Fruit fly (Drosophila melanogaster) whole organism, prepupa: Measurements from ENCODE around the gene beg.
A peak's percentile ranks its signal among the peaks of the same experiment; 100 is the strongest.

ENCODE experiments used
- Blimp-1 ChIP-seq: fragments of 200-800 bp; sonication (Bioruptor generic); optimal IDR thresholded peaks from 3 replicates; lab custom pipeline; 2017; ENCODE audit warnings: missing biosample characterization, missing genetic modification characterization, mild to moderate bottlenecking, moderate library complexity, missing genetic modification reagents
- CG10631 ChIP-seq: fragments of 200-800 bp; sonication (Bioruptor generic); optimal IDR thresholded peaks from 2 replicates; lab custom pipeline; 2016; ENCODE audit warnings: missing biosample characterization, missing genetic modification characterization
- CG11762 ChIP-seq: fragments of 200-800 bp; sonication (Bioruptor generic); optimal IDR thresholded peaks from 3 replicates; lab custom pipeline; 2016; ENCODE audit warnings: missing biosample characterization, missing genetic modification characterization; ENCODE audit not compliant: insufficient read depth
- CG11902 ChIP-seq: fragments of 200-800 bp; sonication (Bioruptor generic); optimal IDR thresholded peaks from 3 replicates; lab custom pipeline; 2016; ENCODE audit warnings: missing biosample characterization, missing genetic modification characterization
- CG15336 ChIP-seq: fragments of 200-800 bp; sonication (Bioruptor generic); IDR thresholded peaks from 2 replicates; pipeline ENCODE4 v1.3.6; 2022; ENCODE audit warnings: missing biosample characterization, missing genetic modification characterization
- CG16779 ChIP-seq: fragments of 200-800 bp; sonication (Bioruptor generic); optimal IDR thresholded peaks from 3 replicates; lab custom pipeline; 2017; ENCODE audit warnings: missing biosample characterization, mild to moderate bottlenecking, missing genetic modification characterization
- CG3032 ChIP-seq: fragments of 200-800 bp; optimal IDR thresholded peaks from 2 replicates; lab custom pipeline; 2019; ENCODE audit warnings: missing biosample characterization, mild to moderate bottlenecking, missing genetic modification characterization, moderate library complexity
- CG31627 ChIP-seq: fragments of 200-800 bp; sonication (Bioruptor generic); optimal IDR thresholded peaks from 3 replicates; lab custom pipeline; 2016; ENCODE audit warnings: missing biosample characterization, missing genetic modification characterization
- CG34406 ChIP-seq: fragments of 200-800 bp; sonication (Bioruptor generic); optimal IDR thresholded peaks from 3 replicates; lab custom pipeline; 2016; ENCODE audit warnings: missing biosample characterization, missing genetic modification characterization
- CG4318 ChIP-seq: fragments of 200-800 bp; sonication (Bioruptor generic); optimal IDR thresholded peaks from 3 replicates; lab custom pipeline; 2017; ENCODE audit warnings: missing biosample characterization, mild to moderate bottlenecking, missing genetic modification characterization
- CG6163 ChIP-seq: fragments of 200-800 bp; sonication (Bioruptor generic); IDR thresholded peaks from 3 replicates; pipeline ENCODE4 v1.3.6; 2022; ENCODE audit warnings: missing biosample characterization, missing genetic modification characterization
- CG6276 ChIP-seq: fragments of 200-800 bp; sonication (Bioruptor generic); optimal IDR thresholded peaks from 2 replicates; lab custom pipeline; 2017; ENCODE audit warnings: missing biosample characterization, mild to moderate bottlenecking, missing genetic modification characterization
- CG6792 ChIP-seq: fragments of 200-800 bp; sonication (Bioruptor generic); optimal IDR thresholded peaks from 3 replicates; lab custom pipeline; 2016; ENCODE audit warnings: missing biosample characterization, missing genetic modification characterization
- CG6808 ChIP-seq: fragments of 200-800 bp; sonication (Bioruptor generic); optimal IDR thresholded peaks from 3 replicates; lab custom pipeline; 2017; ENCODE audit warnings: missing biosample characterization, missing genetic modification characterization, mild to moderate bottlenecking, moderate library complexity, missing genetic modification reagents
- CG6854 ChIP-seq: fragments of 200-800 bp; sonication (Bioruptor generic); optimal IDR thresholded peaks from 2 replicates; lab custom pipeline; 2017; ENCODE audit warnings: missing biosample characterization, mild to moderate bottlenecking, missing genetic modification characterization
- CG7368 ChIP-seq: fragments of 200-800 bp; sonication (Bioruptor generic); optimal IDR thresholded peaks from 3 replicates; lab custom pipeline; 2016; ENCODE audit warnings: missing biosample characterization, missing genetic modification characterization
- CG8319 ChIP-seq: fragments of 200-800 bp; sonication (Bioruptor generic); optimal IDR thresholded peaks from 3 replicates; lab custom pipeline; 2016; ENCODE audit warnings: missing biosample characterization, missing genetic modification characterization
- CG8632 ChIP-seq: fragments of 200-800 bp; sonication (Bioruptor generic); optimal IDR thresholded peaks from 3 replicates; lab custom pipeline; 2016; ENCODE audit warnings: missing biosample characterization, missing genetic modification characterization
- CG9139 ChIP-seq: fragments of 200-800 bp; sonication (Bioruptor generic); optimal IDR thresholded peaks from 3 replicates; lab custom pipeline; 2017; ENCODE audit warnings: missing biosample characterization, mild to moderate bottlenecking, missing genetic modification characterization
- Eip75B ChIP-seq: fragments of 200-800 bp; sonication (Bioruptor generic); optimal IDR thresholded peaks from 3 replicates; lab custom pipeline; 2016; ENCODE audit warnings: missing biosample characterization, missing genetic modification characterization
- Eip78C ChIP-seq: fragments of 200-800 bp; sonication (Bioruptor generic); peaks from one replicate; lab custom pipeline; 2016; ENCODE audit warnings: missing biosample characterization, missing genetic modification characterization
- Eip93F ChIP-seq: fragments of 200-800 bp; sonication (Bioruptor generic); optimal IDR thresholded peaks from 2 replicates; lab custom pipeline; 2016; ENCODE audit warnings: missing biosample characterization, mild to moderate bottlenecking, missing genetic modification characterization
- Ets21C ChIP-seq: fragments of 200-800 bp; sonication (Bioruptor generic); optimal IDR thresholded peaks from 3 replicates; lab custom pipeline; 2016; ENCODE audit warnings: missing biosample characterization, missing genetic modification characterization
- Ets96B ChIP-seq: fragments of 200-800 bp; optimal IDR thresholded peaks from 2 replicates; lab custom pipeline; 2019; ENCODE audit warnings: missing biosample characterization, mild to moderate bottlenecking, missing genetic modification characterization, moderate library complexity
- Gug ChIP-seq: fragments of 200-800 bp; sonication (Bioruptor generic); IDR thresholded peaks from 2 replicates; pipeline ENCODE4 v1.3.6; 2022; ENCODE audit warnings: missing biosample characterization, missing genetic modification characterization
- Hr4 ChIP-seq: fragments of 200-800 bp; sonication (Bioruptor generic); optimal IDR thresholded peaks from 3 replicates; lab custom pipeline; 2016; ENCODE audit warnings: missing biosample characterization, missing genetic modification characterization
- Lpt ChIP-seq: fragments of 200-800 bp; sonication (Bioruptor generic); optimal IDR thresholded peaks from 3 replicates; lab custom pipeline; 2016; ENCODE audit warnings: missing biosample characterization, missing genetic modification characterization
- Met ChIP-seq: fragments of 200-800 bp; sonication (Bioruptor generic); optimal IDR thresholded peaks from 3 replicates; lab custom pipeline; 2016; ENCODE audit warnings: missing biosample characterization, missing genetic modification characterization
- Smox ChIP-seq: fragments of 200-800 bp; sonication (Bioruptor generic); optimal IDR thresholded peaks from 3 replicates; lab custom pipeline; 2016; ENCODE audit warnings: missing biosample characterization, missing genetic modification characterization
- Sox14 ChIP-seq: fragments of 200-800 bp; sonication (Bioruptor generic); optimal IDR thresholded peaks from 3 replicates; lab custom pipeline; 2016; ENCODE audit warnings: missing biosample characterization, missing genetic modification characterization
- Sox15 ChIP-seq: fragments of 200-800 bp; sonication (Bioruptor generic); optimal IDR thresholded peaks from 3 replicates; lab custom pipeline; 2016; ENCODE audit warnings: missing biosample characterization, missing genetic modification characterization
- achi ChIP-seq: fragments of 200-800 bp; sonication (Bioruptor generic); optimal IDR thresholded peaks from 3 replicates; lab custom pipeline; 2016; ENCODE audit warnings: missing biosample characterization, missing genetic modification characterization
- acj6 ChIP-seq: fragments of 200-800 bp; sonication (Bioruptor generic); optimal IDR thresholded peaks from 3 replicates; lab custom pipeline; 2016; ENCODE audit warnings: missing biosample characterization, missing genetic modification characterization
- cyc ChIP-seq: fragments of 200-800 bp; sonication (Bioruptor generic); optimal IDR thresholded peaks from 3 replicates; lab custom pipeline; 2016; ENCODE audit warnings: missing biosample characterization, missing genetic modification characterization
- dac ChIP-seq: fragments of 200-800 bp; sonication (Bioruptor generic); optimal IDR thresholded peaks from 2 replicates; lab custom pipeline; 2017; ENCODE audit warnings: missing biosample characterization, mild to moderate bottlenecking, missing genetic modification characterization
- dsx ChIP-seq: fragments of 200-800 bp; optimal IDR thresholded peaks from 3 replicates; lab custom pipeline; 2019; ENCODE audit warnings: missing biosample characterization, mild to moderate bottlenecking, missing genetic modification characterization, moderate library complexity; ENCODE audit not compliant: poor library complexity, severe bottlenecking
- eg ChIP-seq: fragments of 200-800 bp; sonication (Bioruptor generic); IDR thresholded peaks from 3 replicates; pipeline ENCODE4 v1.3.6; 2022; ENCODE audit warnings: missing biosample characterization, missing genetic modification characterization
- fd59A ChIP-seq: fragments of 200-800 bp; sonication (Bioruptor generic); optimal IDR thresholded peaks from 2 replicates; lab custom pipeline; 2017; ENCODE audit warnings: missing biosample characterization, mild to moderate bottlenecking, missing genetic modification characterization, missing genetic modification reagents
- fd85E ChIP-seq: fragments of 200-800 bp; sonication (Bioruptor generic); optimal IDR thresholded peaks from 3 replicates; lab custom pipeline; 2016; ENCODE audit warnings: missing biosample characterization, missing genetic modification characterization
- fkh ChIP-seq: fragments of 200-800 bp; sonication (Bioruptor generic); optimal IDR thresholded peaks from 3 replicates; lab custom pipeline; 2017; ENCODE audit warnings: missing biosample characterization, mild to moderate bottlenecking, missing genetic modification characterization, moderate library complexity
- lz ChIP-seq: fragments of 200-800 bp; sonication (Bioruptor generic); optimal IDR thresholded peaks from 3 replicates; lab custom pipeline; 2016; ENCODE audit warnings: missing biosample characterization, missing genetic modification characterization
- net ChIP-seq: fragments of 200-800 bp; sonication (Bioruptor generic); optimal IDR thresholded peaks from 3 replicates; lab custom pipeline; 2016; ENCODE audit warnings: missing biosample characterization, missing genetic modification characterization
- spab ChIP-seq: fragments of 200-800 bp; sonication (Bioruptor generic); optimal IDR thresholded peaks from 2 replicates; lab custom pipeline; 2017; ENCODE audit warnings: missing biosample characterization, mild to moderate bottlenecking, missing genetic modification characterization, missing genetic modification reagents
- ss ChIP-seq, 2 experiments: fragments of 200-800 bp; sonication (Bioruptor generic); optimal IDR thresholded peaks; 2 replicates in 1 of 2; 3 replicates in 1 of 2; lab custom pipeline; 2017 to 2018; ENCODE audit warnings: mild to moderate bottlenecking in 2 of 2, missing biosample characterization in 2 of 2, missing genetic modification characterization in 2 of 2, moderate library complexity in 1 of 2
- svp ChIP-seq: fragments of 200-800 bp; sonication (Bioruptor generic); peaks from one replicate; lab custom pipeline; 2016; ENCODE audit warnings: missing biosample characterization, missing genetic modification characterization
- vri ChIP-seq: fragments of 200-800 bp; sonication (Bioruptor generic); optimal IDR thresholded peaks from 3 replicates; lab custom pipeline; 2016; ENCODE audit warnings: missing biosample characterization, mild to moderate bottlenecking, missing genetic modification characterization

The beg gene

DNA sequence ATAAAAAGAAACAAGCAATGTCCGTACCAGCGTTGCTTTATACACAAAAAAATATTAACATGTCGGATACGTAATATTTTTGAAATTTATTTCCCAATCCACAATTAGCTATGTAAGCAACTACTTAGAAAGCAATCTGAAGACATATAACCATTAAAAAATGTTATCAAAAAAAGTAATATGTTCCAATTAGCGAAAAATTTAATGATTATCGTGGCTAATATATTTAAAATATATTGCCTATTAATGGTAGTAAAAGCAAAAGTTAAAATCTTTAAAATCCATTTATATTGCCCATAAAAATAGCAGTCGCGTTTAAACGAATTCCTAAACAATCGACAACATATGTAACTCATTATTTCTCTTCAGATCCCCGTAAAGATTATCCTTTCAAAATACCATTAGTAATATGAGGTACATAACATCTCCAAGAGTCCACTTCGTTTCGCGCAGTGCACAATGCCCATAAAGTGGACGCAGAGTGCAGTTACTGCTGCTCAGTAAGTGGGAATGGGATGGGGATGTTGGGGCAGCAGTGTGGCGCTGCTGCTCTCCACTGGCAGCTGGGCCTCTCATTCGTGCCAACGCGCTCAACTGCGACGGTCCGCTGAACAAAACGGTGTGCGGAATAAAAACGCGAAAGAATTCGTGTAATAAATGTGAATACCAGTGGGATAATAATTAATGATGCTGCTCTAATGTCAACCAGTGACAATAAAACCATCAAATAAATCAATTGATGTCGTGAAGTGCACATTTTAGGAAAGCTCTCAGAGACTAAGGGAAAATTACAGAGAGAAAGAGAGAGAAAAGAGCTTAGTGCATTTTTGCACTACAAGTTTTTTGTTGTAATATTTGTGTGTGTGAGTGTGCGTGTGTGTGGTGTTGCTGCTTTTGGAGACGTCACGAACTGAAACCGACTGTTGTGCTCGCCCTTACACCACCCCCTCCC, 49.1 kb upstream of the beg start (continued):
- peak; percentile 83 for TF ChIP-seq CG10631 (GFP tag; lab: Kevin White, UChicago)
- TF ChIP-seq fd59A = peak; percentile 75
- TF ChIP-seq dac (GFP tag; lab: Kevin White, UChicago) = peak; percentile 58
- TF ChIP-seq CG6854 (GFP tag; lab: Kevin White, UChicago) = peak; percentile 41
- TF ChIP-seq Met (GFP tag; lab: Kevin White, UChicago) = peak; percentile 81
- peak; percentile 61 for TF ChIP-seq Blimp-1 (GFP tag; lab: Kevin White, UChicago)
- peak; percentile 84 for TF ChIP-seq Eip75B (GFP tag; lab: Kevin White, UChicago)
- TF ChIP-seq spab (GFP tag; lab: Kevin White, UChicago) = peak; percentile 83
- peak; percentile 62 for TF ChIP-seq CG7368 (GFP tag; lab: Kevin White, UChicago)
- TF ChIP-seq dsx = peak; percentile 52
- TF ChIP-seq Ets96B (tag; lab: Kevin White, UChicago) = peak; percentile 66
- TF ChIP-seq eg (GFP tag; lab: Robert Waterston, UW) = peak; percentile 84
- TF ChIP-seq Hr4 (GFP tag; lab: Kevin White, UChicago) = peak; percentile 84
- peak; percentile 87 for TF ChIP-seq CG6276 (GFP tag; lab: Kevin White, UChicago)
- TF ChIP-seq Lpt (GFP tag; lab: Kevin White, UChicago) = peak; percentile 64
- peak; percentile 70 for TF ChIP-seq CG31627 (GFP tag; lab: Kevin White, UChicago)
- TF ChIP-seq CG11902 (GFP tag; lab: Kevin White, UChicago) = peak; percentile 57
- no peak for TF ChIP-seq fkh

DNA sequence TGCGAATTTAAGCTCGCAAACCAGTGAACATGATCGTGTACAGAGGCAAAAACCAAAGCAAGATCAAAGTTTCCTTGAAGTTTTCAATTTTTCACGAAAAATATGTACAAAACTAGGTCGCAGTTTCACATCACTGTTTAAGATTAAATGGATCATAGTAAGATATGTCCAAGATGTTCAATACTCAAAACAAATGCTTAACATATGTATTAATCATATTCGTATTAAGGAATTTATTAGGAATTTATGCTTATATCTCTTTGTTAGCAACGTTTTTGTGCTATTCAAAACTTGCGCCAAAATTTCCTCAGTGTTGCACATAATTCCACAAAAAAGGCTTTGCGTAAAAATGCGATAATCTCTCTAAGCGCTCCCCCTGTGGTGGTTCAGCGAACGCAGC, 48.1 kb upstream of the beg start:
- TF ChIP-seq Gug (no peak), CG4318 (GFP tag; lab: Kevin White, UChicago) (no peak), dsx (no peak), dac (GFP tag; lab: Kevin White, UChicago) (no peak), acj6 (GFP tag; lab: Kevin White, UChicago) (peak; percentile 23), net (GFP tag; lab: Kevin White, UChicago) (peak; percentile 5), CG6792 (GFP tag; lab: Kevin White, UChicago) (no peak), Smox (GFP tag; lab: Kevin White, UChicago) (no peak), Eip78C (peak; percentile 76), spab (GFP tag; lab: Kevin White, UChicago) (no peak), CG3032 (tag; lab: Kevin White, UChicago) (peak; percentile 13), Ets96B (tag; lab: Kevin White, UChicago) (no peak), Sox14 (GFP tag; lab: Kevin White, UChicago) (no peak), cyc (GFP tag; lab: Kevin White, UChicago) (no peak), CG6276 (GFP tag; lab: Kevin White, UChicago) (peak; percentile 41), CG6163 (GFP tag; lab: Robert Waterston, UW) (no peak), CG7368 (GFP tag; lab: Kevin White, UChicago) (no peak), svp (GFP tag; lab: Kevin White, UChicago) (no peak), Blimp-1 (GFP tag; lab: Kevin White, UChicago) (no peak), CG6808 (GFP tag; lab: Kevin White, UChicago) (peak; percentile 2), fd85E (GFP tag; lab: Kevin White, UChicago) (no peak), CG34406 (GFP tag; lab: Kevin White, UChicago) (no peak), CG8319 (GFP tag; lab: Kevin White, UChicago) (no peak), Sox15 (no peak), Eip75B (GFP tag; lab: Kevin White, UChicago) (no peak), CG11762 (GFP tag; lab: Kevin White, UChicago) (no peak), CG31627 (GFP tag; lab: Kevin White, UChicago) (no peak), CG8632 (no peak), ss (GFP tag; optimal IDR thresholded peaks at IDR 0.05; lab: Kevin White, UChicago) (no peak), fkh (no peak), Ets21C (no peak), CG10631 (GFP tag; lab: Kevin White, UChicago) (no peak), CG16779 (tag; lab: Kevin White, UChicago) (no peak), achi (GFP tag; lab: Kevin White, UChicago) (no peak), vri (GFP tag; lab: Kevin White, UChicago) (no peak), CG9139 (GFP tag; lab: Kevin White, UChicago) (no peak), CG11902 (GFP tag; lab: Kevin White, UChicago) (no peak), CG15336 (GFP tag; lab: Robert Waterston, UW) (peak; percentile 18; the same call in 1 of the 2 replicates), Eip93F (no peak), lz (GFP tag; lab: Kevin White, UChicago) (no peak), fd59A (no peak)
